Worm (Caenorhabditis elegans) whole organism, late embryonic: ENCODE measurements around the gene repo-1.

Experiments used
- K02D7.2 ChIP-seq: sonication (generic microtip); optimal IDR thresholded peaks from 2 replicates; lab custom pipeline; 2017; ENCODE audit warnings: mild to moderate bottlenecking, missing genetic modification characterization, missing compliant biosample characterization
- Y22D7AL.16 ChIP-seq: sonication (generic microtip); optimal IDR thresholded peaks from 2 replicates; lab custom pipeline; 2016; ENCODE audit warnings: missing genetic modification characterization, missing compliant biosample characterization
- ahr-1 ChIP-seq: sonication (generic microtip); optimal IDR thresholded peaks from 2 replicates; lab custom pipeline; 2016; ENCODE audit warnings: missing genetic modification characterization, missing compliant biosample characterization
- ceh-18 ChIP-seq: sonication (generic microtip); optimal IDR thresholded peaks from 2 replicates; lab custom pipeline; 2016; ENCODE audit warnings: missing genetic modification characterization, missing compliant biosample characterization
- ceh-19 ChIP-seq: fragments of 200-800 bp; sonication (Bioruptor generic); optimal IDR thresholded peaks from 2 replicates; lab custom pipeline; 2018; ENCODE audit warnings: mild to moderate bottlenecking, missing genetic modification characterization, missing compliant biosample characterization
- ceh-24 ChIP-seq: sonication (generic microtip); optimal IDR thresholded peaks from 2 replicates; lab custom pipeline; 2016; ENCODE audit warnings: mild to moderate bottlenecking, missing genetic modification characterization, missing compliant biosample characterization
- ceh-30 ChIP-seq: fragments of 150-350 bp; optimal IDR thresholded peaks from 2 replicates; lab custom pipeline; 2014; ENCODE audit warnings: missing biosample characterization, missing genetic modification characterization
- ceh-45 ChIP-seq: fragments of 200-800 bp; sonication (Bioruptor generic); IDR thresholded peaks from 2 replicates; pipeline ENCODE4 v1.3.6; 2022; ENCODE audit warnings: missing genetic modification reagents, missing genetic modification characterization, missing compliant biosample characterization
- ceh-6 ChIP-seq: fragments of 200-800 bp; sonication (Bioruptor generic); optimal IDR thresholded peaks from 2 replicates; lab custom pipeline; 2018; ENCODE audit warnings: mild to moderate bottlenecking, missing genetic modification characterization, missing compliant biosample characterization
- ceh-9 ChIP-seq: sonication (generic microtip); optimal IDR thresholded peaks from 2 replicates; lab custom pipeline; 2016; ENCODE audit warnings: mild to moderate bottlenecking, missing genetic modification characterization, inconsistent platforms, missing compliant biosample characterization
- dmd-4 ChIP-seq: sonication (generic microtip); optimal IDR thresholded peaks from 2 replicates; lab custom pipeline; 2016; ENCODE audit warnings: borderline replicate concordance, missing genetic modification characterization, missing compliant biosample characterization
- elt-4 ChIP-seq: sonication (generic microtip); optimal IDR thresholded peaks from 2 replicates; lab custom pipeline; 2016; ENCODE audit warnings: missing genetic modification characterization, missing compliant biosample characterization
- fax-1 ChIP-seq: sonication (generic microtip); optimal IDR thresholded peaks from 2 replicates; lab custom pipeline; 2016; ENCODE audit warnings: missing genotype, missing genetic modification characterization, missing compliant biosample characterization
- fkh-10 ChIP-seq: fragments of 150-350 bp; optimal IDR thresholded peaks from 2 replicates; lab custom pipeline; 2014; ENCODE audit warnings: missing biosample characterization, missing genetic modification reagents, missing genetic modification characterization
- fkh-6 ChIP-seq: sonication (generic microtip); optimal IDR thresholded peaks from 2 replicates; lab custom pipeline; 2016; ENCODE audit warnings: missing genetic modification characterization, missing compliant biosample characterization
- gmeb-2 ChIP-seq: sonication (generic microtip); optimal IDR thresholded peaks from 2 replicates; lab custom pipeline; 2016; ENCODE audit warnings: missing genetic modification characterization, inconsistent platforms, missing compliant biosample characterization
- hlh-13 ChIP-seq: fragments of 200-800 bp; sonication (Bioruptor generic); optimal IDR thresholded peaks from 2 replicates; lab custom pipeline; 2018; ENCODE audit warnings: mild to moderate bottlenecking, missing genetic modification characterization, missing compliant biosample characterization
- hlh-6 ChIP-seq: sonication (generic microtip); optimal IDR thresholded peaks from 2 replicates; lab custom pipeline; 2016; ENCODE audit warnings: missing genotype, missing genetic modification characterization, missing compliant biosample characterization
- hlh-8 ChIP-seq: sonication (generic microtip); optimal IDR thresholded peaks from 2 replicates; lab custom pipeline; 2016; ENCODE audit warnings: missing genotype, missing genetic modification characterization, missing compliant biosample characterization
- lim-6 ChIP-seq: sonication (generic microtip); optimal IDR thresholded peaks from 2 replicates; lab custom pipeline; 2016; ENCODE audit warnings: missing genetic modification characterization, missing compliant biosample characterization
- nfya-1 ChIP-seq: sonication (generic microtip); optimal IDR thresholded peaks from 2 replicates; lab custom pipeline; 2017; ENCODE audit warnings: missing genetic modification characterization, mild to moderate bottlenecking, missing compliant biosample characterization, antibody characterized with exemption, moderate library complexity
- nhr-11 ChIP-seq: fragments of 150-350 bp; optimal IDR thresholded peaks from 2 replicates; lab custom pipeline; 2014; ENCODE audit warnings: missing biosample characterization, missing genetic modification characterization
- npax-4 ChIP-seq: sonication (generic microtip); optimal IDR thresholded peaks from 2 replicates; lab custom pipeline; 2016; ENCODE audit warnings: missing genetic modification characterization, missing compliant biosample characterization
- odd-2 ChIP-seq: sonication (generic microtip); optimal IDR thresholded peaks from 2 replicates; lab custom pipeline; 2017; ENCODE audit warnings: antibody characterized with exemption, mild to moderate bottlenecking, missing genetic modification characterization, missing compliant biosample characterization
- pag-3 ChIP-seq: sonication (generic microtip); optimal IDR thresholded peaks from 2 replicates; lab custom pipeline; 2016; ENCODE audit warnings: missing compliant biosample characterization, missing genetic modification characterization, borderline replicate concordance
- pat-9 ChIP-seq: fragments of 200-800 bp; sonication (Bioruptor generic); optimal IDR thresholded peaks from 2 replicates; lab custom pipeline; 2018; ENCODE audit warnings: mild to moderate bottlenecking, missing genetic modification characterization, moderate library complexity, missing compliant biosample characterization
- pha-2 ChIP-seq: sonication (generic microtip); optimal IDR thresholded peaks from 2 replicates; lab custom pipeline; 2017; ENCODE audit warnings: mild to moderate bottlenecking, missing genetic modification characterization, missing compliant biosample characterization
- pha-4 ChIP-seq: fragments of 150-350 bp; optimal IDR thresholded peaks from 2 replicates; lab custom pipeline; 2018; ENCODE audit warnings: missing biosample characterization, missing genetic modification reagents, missing genetic modification characterization
- pros-1 ChIP-seq: fragments of 150-350 bp; optimal IDR thresholded peaks from 2 replicates; lab custom pipeline; 2014; ENCODE audit warnings: missing biosample characterization, missing genetic modification reagents, missing genetic modification characterization
- ref-2 ChIP-seq: sonication (generic microtip); optimal IDR thresholded peaks from 2 replicates; lab custom pipeline; 2016; ENCODE audit warnings: missing genetic modification characterization, missing compliant biosample characterization
- sdc-2 ChIP-seq: sonication (generic microtip); optimal IDR thresholded peaks from 2 replicates; lab custom pipeline; 2016; ENCODE audit warnings: missing genotype, missing genetic modification characterization, missing compliant biosample characterization
- sox-2 ChIP-seq: fragments of 200-800 bp; sonication (Bioruptor generic); IDR thresholded peaks from 2 replicates; pipeline ENCODE4 v1.3.6; 2022; ENCODE audit warnings: missing genetic modification reagents, missing genetic modification characterization, missing compliant biosample characterization
- sox-4 ChIP-seq: sonication (generic microtip); optimal IDR thresholded peaks from 2 replicates; lab custom pipeline; 2017; ENCODE audit warnings: mild to moderate bottlenecking, missing genetic modification characterization, inconsistent platforms, missing compliant biosample characterization
- syd-9 ChIP-seq: sonication (generic microtip); optimal IDR thresholded peaks from 2 replicates; lab custom pipeline; 2016; ENCODE audit warnings: mild to moderate bottlenecking, missing genetic modification characterization, moderate library complexity, missing compliant biosample characterization
- tbx-2 ChIP-seq: sonication (generic microtip); optimal IDR thresholded peaks from 2 replicates; lab custom pipeline; 2016; ENCODE audit warnings: missing genetic modification characterization, missing compliant biosample characterization
- ttx-3 ChIP-seq: sonication (generic microtip); optimal IDR thresholded peaks from 2 replicates; lab custom pipeline; 2016; ENCODE audit warnings: missing genetic modification reagents, missing genetic modification characterization, missing compliant biosample characterization
- unc-55 ChIP-seq: sonication (generic microtip); optimal IDR thresholded peaks from 2 replicates; lab custom pipeline; 2017; ENCODE audit warnings: missing biosample characterization, missing genetic modification reagents, missing genetic modification characterization
- unc-86 ChIP-seq: sonication (generic microtip); optimal IDR thresholded peaks from 2 replicates; lab custom pipeline; 2016; ENCODE audit warnings: missing genetic modification characterization, missing compliant biosample characterization

The repo-1 gene

DNA sequence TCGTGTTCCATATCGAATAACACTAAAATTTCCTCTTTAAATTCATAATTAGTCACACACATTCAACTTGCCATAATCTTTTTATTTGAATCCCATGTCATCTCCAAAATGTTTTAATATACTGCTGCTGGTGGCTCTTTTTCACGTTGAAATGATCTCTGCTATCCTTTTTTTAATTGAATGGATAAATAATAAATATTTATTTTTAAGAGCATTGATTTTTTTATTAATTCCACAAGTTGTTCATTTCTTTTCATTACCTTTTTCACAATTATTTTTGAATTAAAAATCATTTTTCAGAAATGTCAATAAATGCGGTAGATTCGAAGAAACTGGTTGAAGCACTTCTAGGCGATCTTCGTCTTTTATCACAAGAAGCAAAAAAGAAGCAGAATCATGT is 12.2 kb downstream of the repo-1 start, which contains the start of gene mon-2:
Gene mon-2 (plus strand): TSS at position 301 of the 400 bp plus-strand sequence.
- TF ChIP-seq unc-86 (tag; lab: Kevin White, UChicago) (no peak), syd-9 (tag; lab: Kevin White, UChicago) (no peak), ceh-45 (GFP tag; lab: Robert Waterston, UW) (no peak), K02D7.2 (tag; lab: Kevin White, UChicago) (no peak), fkh-6 (tag; lab: Kevin White, UChicago) (no peak), gmeb-2 (tag; lab: Kevin White, UChicago) (no peak), Y22D7AL.16 (tag; lab: Kevin White, UChicago) (no peak), hlh-13 (GFP tag; lab: Kevin White, UChicago) (no peak), ceh-30 (no peak), pha-2 (tag; lab: Kevin White, UChicago) (no peak), lim-6 (tag; lab: Kevin White, UChicago) (no peak), npax-4 (tag; lab: Kevin White, UChicago) (no peak), ceh-18 (tag; lab: Kevin White, UChicago) (no peak)

ce11 chrIV:12105558-12105957 is 21.3 kb downstream of the repo-1 start, which contains the start of gene M18.3:
TSS of gene M18.3 (plus strand) at chrIV:12105858.
- no peak for TF ChIP-seq pag-3
- no peak for TF ChIP-seq fkh-10 (GFP tag; lab: Kevin White, UChicago)
- no peak for TF ChIP-seq pha-4 (tag; lab: Kevin White, UChicago)
- TF ChIP-seq nfya-1: no peak
- no peak for TF ChIP-seq sox-2 (GFP tag; lab: Robert Waterston, UW)
- TF ChIP-seq fax-1 (tag; lab: Kevin White, UChicago): no peak
- TF ChIP-seq pat-9 (tag; lab: Kevin White, UChicago): no peak
- no peak for TF ChIP-seq hlh-8 (tag; lab: Kevin White, UChicago)
- TF ChIP-seq unc-86 (tag; lab: Kevin White, UChicago): no peak

ce11 chrIV:12108984-12109657 is 24.8 kb downstream of the repo-1 start:
- TF ChIP-seq elt-4 (tag; lab: Kevin White, UChicago): peak; percentile 38
- no peak for TF ChIP-seq ref-2 (tag; lab: Kevin White, UChicago)

- no peak for TF ChIP-seq sox-2 (GFP tag; lab: Robert Waterston, UW)
- TF ChIP-seq ttx-3 (tag; lab: Kevin White, UChicago): no peak
- no peak for TF ChIP-seq nhr-11 (tag; lab: Kevin White, UChicago)
- TF ChIP-seq Y22D7AL.16 (tag; lab: Kevin White, UChicago): no peak
Observed at ce11 chrIV:12109743-12110142, 25.5 kb downstream of the repo-1 start.

DNA sequence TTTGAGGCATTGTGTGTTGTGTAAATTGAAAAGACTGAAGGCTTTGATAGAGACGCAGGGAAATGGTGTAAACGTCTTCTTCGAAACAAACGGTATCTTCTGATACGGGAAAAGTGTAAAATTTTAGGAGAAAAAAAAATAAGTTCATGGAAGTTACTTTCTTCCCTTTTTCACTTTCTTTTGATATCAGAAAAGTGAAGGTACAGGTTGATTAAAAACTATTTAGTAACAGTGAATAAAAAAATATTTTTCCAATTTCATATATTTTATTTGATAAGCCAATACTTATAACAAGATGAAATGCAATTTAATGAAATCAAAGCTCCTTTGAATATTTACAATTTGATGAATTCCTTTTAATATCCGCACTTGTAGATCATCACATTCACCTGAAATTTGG is 26.1 kb downstream of the repo-1 start, which contains the start of gene col-129:
Gene col-129 (minus strand): TSS at position 101 of the 400 bp plus-strand sequence.
- no peak for TF ChIP-seq Y22D7AL.16 (tag; lab: Kevin White, UChicago)
- TF ChIP-seq ceh-24 (tag; lab: Kevin White, UChicago): no peak
- no peak for TF ChIP-seq hlh-6
- TF ChIP-seq ahr-1 (tag; lab: Kevin White, UChicago): no peak
- TF ChIP-seq hlh-13 (GFP tag; lab: Kevin White, UChicago): no peak
- no peak for TF ChIP-seq pros-1
- no peak for TF ChIP-seq dmd-4 (tag; lab: Kevin White, UChicago)
- TF ChIP-seq fkh-6 (tag; lab: Kevin White, UChicago): no peak
- no peak for TF ChIP-seq ceh-6
- TF ChIP-seq odd-2: no peak
- no peak for TF ChIP-seq tbx-2
- no peak for TF ChIP-seq ceh-19 (GFP tag; lab: Kevin White, UChicago)
- TF ChIP-seq sox-4 (tag; lab: Kevin White, UChicago): no peak
- no peak for TF ChIP-seq ceh-9
- no peak for TF ChIP-seq unc-55
- TF ChIP-seq pat-9 (tag; lab: Kevin White, UChicago): no peak
- no peak for TF ChIP-seq sdc-2 (tag; lab: Kevin White, UChicago)
- TF ChIP-seq, all 69 proteins: peak for 0
